Worm (Caenorhabditis elegans) whole organism, midembryonic: ENCODE measurements around the gene Y43F8B.22.

Source experiments
- T22C8.4 ChIP-seq: fragments of 200-800 bp; sonication (Bioruptor generic); IDR thresholded peaks from 2 replicates; pipeline ENCODE4 v1.3.6; 2022; ENCODE audit warnings: missing genetic modification characterization, missing compliant biosample characterization
- cog-1 ChIP-seq: sonication (generic microtip); optimal IDR thresholded peaks from 2 replicates; lab custom pipeline; 2016; ENCODE audit warnings: missing genetic modification characterization, missing compliant biosample characterization
- flt-1 ChIP-seq: fragments of 200-800 bp; sonication (Bioruptor generic); IDR thresholded peaks from 2 replicates; pipeline ENCODE4 v1.3.6; 2022; ENCODE audit warnings: missing genetic modification characterization, missing compliant biosample characterization
- klf-2 ChIP-seq: fragments of 200-800 bp; sonication (Bioruptor generic); conservative IDR thresholded peaks from 2 replicates; pipeline ENCODE4 v1.3.6; 2022; ENCODE audit warnings: missing genetic modification reagents, missing genetic modification characterization, missing compliant biosample characterization
- med-1 ChIP-seq: sonication (generic microtip); optimal IDR thresholded peaks from 2 replicates; lab custom pipeline; 2017; ENCODE audit warnings: missing genetic modification characterization, mild to moderate bottlenecking, missing compliant biosample characterization, antibody characterized with exemption, missing genetic modification reagents; ENCODE audit not compliant: insufficient read depth
- ref-1 ChIP-seq: fragments of 200-800 bp; sonication (Bioruptor generic); conservative IDR thresholded peaks from 2 replicates; pipeline ENCODE4 v1.3.6; 2022; ENCODE audit warnings: missing genetic modification reagents, missing genetic modification characterization, missing compliant biosample characterization
- tab-1 ChIP-seq: fragments of 200-800 bp; sonication (Bioruptor generic); IDR thresholded peaks from 2 replicates; pipeline ENCODE4 v1.3.6; 2022; ENCODE audit warnings: missing genetic modification characterization, missing compliant biosample characterization
- ztf-23 ChIP-seq: fragments of 200-800 bp; sonication (Bioruptor generic); IDR thresholded peaks from 2 replicates; pipeline ENCODE4 v1.3.6; 2022; ENCODE audit warnings: missing genetic modification reagents, missing genetic modification characterization, missing compliant biosample characterization
- ztf-29 ChIP-seq: fragments of 200-800 bp; sonication (Bioruptor generic); IDR thresholded peaks from 2 replicates; pipeline ENCODE4 v1.3.6; 2022; ENCODE audit warnings: missing genetic modification reagents, missing genetic modification characterization, missing compliant biosample characterization

- TF ChIP-seq ztf-23 (GFP tag; lab: Robert Waterston, UW) = no peak
- TF ChIP-seq ref-1 = no peak
- TF ChIP-seq med-1 = no peak
- TF ChIP-seq flt-1 (GFP tag; lab: Robert Waterston, UW) = no peak
- no peak for TF ChIP-seq tab-1 (GFP tag; lab: Robert Waterston, UW)
- no peak for TF ChIP-seq ztf-29 (GFP tag; lab: Robert Waterston, UW)
- no peak for TF ChIP-seq T22C8.4
- no peak for TF ChIP-seq cog-1 (tag; lab: Kevin White, UChicago)
- TF ChIP-seq klf-2 (GFP tag; lab: Robert Waterston, UW) = no peak
Measured at ce11 chrV:19477302-19477701, 5.3 kb upstream of the Y43F8B.22 start.
